Worm (Caenorhabditis elegans): ENCODE results near the gene nhr-131.

- TF ChIP-seq snpc-1.1 (tag; optimal IDR thresholded peaks at IDR 0.05; ENCODE audit: insufficient read depth), result no peak
- TF ChIP-seq snpc-4 (GFP tag; optimal IDR thresholded peaks at IDR 0.05), result no peak
- TF ChIP-seq snpc-4 (tag; optimal IDR thresholded peaks at IDR 0.05), result no peak
- TF ChIP-seq somi-1 (GFP tag; optimal IDR thresholded peaks at IDR 0.05), result no peak
- TF ChIP-seq attf-3 (GFP tag; conservative IDR thresholded peaks at IDR 0.05), result no peak
- no peak for TF ChIP-seq ztf-3 (GFP tag; optimal IDR thresholded peaks at IDR 0.05)
- no peak for TF ChIP-seq cebp-1 (GFP tag; IDR thresholded peaks at IDR 0.05)
- no peak for TF ChIP-seq cebp-1 (tag; optimal IDR thresholded peaks at IDR 0.05)
- TF ChIP-seq ZK185.1 (tag; optimal IDR thresholded peaks at IDR 0.05; ENCODE audit: poor library complexity, severe bottlenecking), result no peak
- TF ChIP-seq bed-2 (GFP tag; IDR thresholded peaks at IDR 0.05), result no peak
- no peak for TF ChIP-seq C06A6.2 (GFP tag; conservative IDR thresholded peaks at IDR 0.05)
- no peak for TF ChIP-seq F22D6.2 (tag; optimal IDR thresholded peaks at IDR 0.05)
- no peak for TF ChIP-seq egrh-3 (GFP tag; IDR thresholded peaks at IDR 0.05)
These were observed 25.7 kb upstream of the nhr-131 start, which contains the start of gene srbc-57 for ce11 chrV:468460-468859.
